Worm (Caenorhabditis elegans) whole organism, L4 larva: ENCODE results near the gene nhl-1.

Experiments used
- F26F4.8 ChIP-seq: fragments of 200-800 bp; sonication (Bioruptor generic); conservative IDR thresholded peaks from 2 replicates; pipeline ENCODE4 v1.3.6; 2022; ENCODE audit warnings: missing genetic modification characterization, missing compliant biosample characterization
- T26A8.4 ChIP-seq: fragments of 200-800 bp; sonication (Bioruptor generic); IDR thresholded peaks from 2 replicates; pipeline ENCODE4 v1.3.6; 2022; ENCODE audit warnings: missing genetic modification characterization, missing compliant biosample characterization
- Y5F2A.4 ChIP-seq: fragments of 200-800 bp; sonication (Bioruptor generic); optimal IDR thresholded peaks from 2 replicates; lab custom pipeline; 2018; ENCODE audit warnings: mild to moderate bottlenecking, missing genetic modification characterization, missing compliant biosample characterization
- Y75B8A.6 ChIP-seq: fragments of 200-800 bp; sonication (Bioruptor generic); IDR thresholded peaks from 2 replicates; pipeline ENCODE4 v1.3.6; 2022; ENCODE audit warnings: missing genetic modification reagents, missing genetic modification characterization, missing compliant biosample characterization
- aly-2 ChIP-seq: sonication (generic microtip); optimal IDR thresholded peaks from 2 replicates; lab custom pipeline; 2018; ENCODE audit warnings: missing biosample characterization, missing genetic modification characterization
- arid-1 ChIP-seq: fragments of 200-800 bp; sonication (Bioruptor generic); conservative IDR thresholded peaks from 2 replicates; pipeline ENCODE4 v1.3.6; 2022; ENCODE audit warnings: missing genetic modification reagents, missing genetic modification characterization, missing compliant biosample characterization
- ceh-28 ChIP-seq: fragments of 150-350 bp; optimal IDR thresholded peaks from 2 replicates; lab custom pipeline; 2014; ENCODE audit warnings: missing biosample characterization, missing genetic modification reagents, missing genetic modification characterization
- ceh-44 ChIP-seq: fragments of 200-800 bp; sonication (Bioruptor generic); IDR thresholded peaks from 2 replicates; pipeline ENCODE4 v1.3.6; 2022; ENCODE audit warnings: missing genetic modification reagents, missing genetic modification characterization, missing compliant biosample characterization
- ceh-82 ChIP-seq: sonication (generic microtip); optimal IDR thresholded peaks from 2 replicates; lab custom pipeline; 2017; ENCODE audit warnings: missing biosample characterization, missing genetic modification characterization
- daf-16 ChIP-seq, 3 experiments: sonication (generic microtip); optimal IDR thresholded peaks; 2 replicates each; lab custom pipeline; 2016 to 2017; ENCODE audit warnings: missing genetic modification characterization in 3 of 3, missing genetic modification reagents in 3 of 3, mild to moderate bottlenecking in 2 of 3, missing compliant biosample characterization in 2 of 3, missing biosample characterization in 1 of 3, moderate library complexity in 1 of 3
- egl-27 ChIP-seq: sonication (generic microtip); optimal IDR thresholded peaks from 3 replicates; lab custom pipeline; 2017; ENCODE audit warnings: missing biosample characterization, missing genetic modification reagents, missing genetic modification characterization
- lin-13 ChIP-seq: fragments of 150-350 bp; optimal IDR thresholded peaks from 2 replicates; lab custom pipeline; 2014; ENCODE audit warnings: missing biosample characterization, missing genetic modification reagents, missing genetic modification characterization
- madf-5 ChIP-seq, 2 experiments: fragments of 200-800 bp; sonication (Bioruptor generic); IDR thresholded peaks; 2 replicates each; pipeline ENCODE4 v1.3.6; 2022; ENCODE audit warnings: missing compliant biosample characterization in 2 of 2, missing genetic modification characterization in 2 of 2
- nhr-11 ChIP-seq: fragments of 150-350 bp; optimal IDR thresholded peaks from 2 replicates; lab custom pipeline; 2014; ENCODE audit warnings: missing biosample characterization, missing genetic modification characterization
- nhr-25 ChIP-seq: sonication (generic microtip); optimal IDR thresholded peaks from 2 replicates; lab custom pipeline; 2017; ENCODE audit warnings: missing genetic modification characterization, mild to moderate bottlenecking, missing compliant biosample characterization, antibody characterized with exemption, moderate library complexity, borderline replicate concordance; ENCODE audit not compliant: insufficient read depth
- nhr-28 ChIP-seq: fragments of 150-350 bp; optimal IDR thresholded peaks from 2 replicates; lab custom pipeline; 2014; ENCODE audit warnings: missing biosample characterization, missing genetic modification characterization
- pqm-1 ChIP-seq: sonication (generic microtip); optimal IDR thresholded peaks from 2 replicates; lab custom pipeline; 2017; ENCODE audit warnings: missing biosample characterization, missing genetic modification characterization
- snpc-1.2 ChIP-seq: fragments of 200-800 bp; sonication (Bioruptor generic); IDR thresholded peaks from 2 replicates; pipeline ENCODE4 v1.3.6; 2022; ENCODE audit warnings: missing genetic modification reagents, missing genetic modification characterization, missing compliant biosample characterization
- unc-62 ChIP-seq, 3 experiments: fragments of 150-350 bp in 1 of 3; sonication (generic microtip); optimal IDR thresholded peaks in 2 of 3; peaks in 1 of 3; 1 replicate in 1 of 3; 2 replicates in 2 of 3; lab custom pipeline; 2014 to 2017; ENCODE audit warnings: missing biosample characterization in 3 of 3, missing genetic modification characterization in 3 of 3, missing genetic modification reagents in 3 of 3, missing genotype in 1 of 3
- zfp-3 ChIP-seq: fragments of 200-800 bp; sonication (Bioruptor generic); conservative IDR thresholded peaks from 2 replicates; pipeline ENCODE4 v1.3.6; 2022; ENCODE audit warnings: missing genetic modification reagents, missing genetic modification characterization, missing compliant biosample characterization
- ztf-7 ChIP-seq: fragments of 150-350 bp; optimal IDR thresholded peaks from 2 replicates; lab custom pipeline; 2014; ENCODE audit warnings: missing biosample characterization, missing genetic modification characterization

The nhl-1 gene

ce11 chrIII:9104060-9104459 lies 49.6 kb downstream of the nhl-1 start (continued):
- TF ChIP-seq madf-5 (GFP tag; IDR thresholded peaks at IDR 0.05; lab: Robert Waterston, UW): peak in 1 of 2 experiments; percentile 88; a peak in 2 of 4 replicates
- TF ChIP-seq aly-2 (tag; lab: Kevin White, UChicago): no peak
- no peak for TF ChIP-seq ceh-28 (tag; lab: Kevin White, UChicago)
- TF ChIP-seq nhr-28 (tag; lab: Kevin White, UChicago): peak; percentile 17
- no peak for TF ChIP-seq pqm-1 (tag; lab: Kevin White, UChicago)

ce11 chrIII:9103643-9104042 lies 50.1 kb downstream of the nhl-1 start, which contains the start of gene dos-1:
Gene dos-1 (plus strand): TSS chrIII:9103943.
- TF ChIP-seq aly-2 (tag; lab: Kevin White, UChicago): no peak
- TF ChIP-seq ztf-7: no peak
- TF ChIP-seq, all 104 proteins: peak for 0

ce11 chrIII:9101212-9101611 lies 52.5 kb downstream of the nhl-1 start, which contains the start of gene ZK507.1:
Gene ZK507.1 (minus strand): TSS chrIII:9101312.
- TF ChIP-seq arid-1 (no peak), snpc-1.2 (no peak), lin-13 (GFP tag; lab: Kevin White, UChicago) (no peak), unc-62 (GFP tag; optimal IDR thresholded peaks at IDR 0.05 in 1 of 2; lab: Kevin White, UChicago) (no peak), unc-62 (tag; optimal IDR thresholded peaks at IDR 0.05; lab: Kevin White, UChicago) (no peak), ceh-82 (tag; lab: Kevin White, UChicago) (no peak), Y75B8A.6 (GFP tag; lab: Robert Waterston, UW) (no peak), nhr-11 (tag; lab: Kevin White, UChicago) (no peak), ceh-44 (GFP tag; lab: Robert Waterston, UW) (no peak), Y5F2A.4 (GFP tag; lab: Kevin White, UChicago) (no peak), egl-27 (no peak), nhr-25 (tag; lab: Kevin White, UChicago) (no peak), zfp-3 (GFP tag; lab: Robert Waterston, UW) (no peak), T26A8.4 (GFP tag; lab: Robert Waterston, UW) (no peak), daf-16 (GFP tag; optimal IDR thresholded peaks at IDR 0.05; lab: Kevin White, UChicago) (no peak), daf-16 (tag; optimal IDR thresholded peaks at IDR 0.05; lab: Kevin White, UChicago) (no peak), F26F4.8 (GFP tag; lab: Robert Waterston, UW) (no peak), nhr-28 (tag; lab: Kevin White, UChicago) (no peak)
